Worm (Caenorhabditis elegans): ENCODE results near the gene lgc-5.

DNA sequence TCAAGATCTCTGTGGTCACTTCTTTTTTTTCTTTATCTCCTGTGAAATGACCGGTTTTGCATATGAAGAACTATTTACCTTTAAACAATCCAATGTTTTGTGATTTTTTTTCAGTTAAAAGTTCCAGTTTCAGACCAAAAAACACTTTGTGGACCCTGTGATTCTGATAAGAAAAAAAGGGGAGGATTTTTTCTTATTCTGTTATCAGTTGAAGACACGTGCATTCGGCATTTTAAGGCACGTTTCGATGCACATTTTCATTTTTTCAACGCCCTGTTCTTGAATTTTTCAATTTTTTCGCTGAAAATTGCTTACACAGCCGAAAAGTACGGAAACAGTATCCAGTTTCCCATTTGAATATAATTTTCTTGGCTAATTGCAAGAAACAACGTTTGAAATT is 23.8 kb downstream of the lgc-5 start, which contains the start of gene aagr-1:
- TF ChIP-seq W03F9.2 (tag; optimal IDR thresholded peaks at IDR 0.05) (no peak), him-1 (tag; optimal IDR thresholded peaks at IDR 0.05) (no peak), dao-5 (tag; optimal IDR thresholded peaks at IDR 0.05) (no peak)

Data from whole organism, L4/young adult.